Fruit fly (Drosophila melanogaster) whole organism, embryonic: Measurements from ENCODE around the gene Cyp313a5.
A peak's percentile ranks its signal among the peaks of the same experiment; 100 is the strongest.

Source experiments
- Awh ChIP-seq: fragments of 200-800 bp; sonication (Bioruptor generic); IDR thresholded peaks from 2 replicates; pipeline ENCODE4, ENCODE4 v1.3.6; 2022; ENCODE audit warnings: missing biosample characterization, missing genetic modification characterization
- BtbVII ChIP-seq: fragments of 200-800 bp; sonication (Bioruptor generic); optimal IDR thresholded peaks from 3 replicates; lab custom pipeline; 2017; ENCODE audit warnings: missing biosample characterization, mild to moderate bottlenecking, missing genetic modification characterization
- CG10147 ChIP-seq: fragments of 200-800 bp; sonication (Bioruptor generic); optimal IDR thresholded peaks from 2 replicates; lab custom pipeline; 2019; ENCODE audit warnings: missing biosample characterization, mild to moderate bottlenecking, missing genetic modification characterization, moderate library complexity
- CG10565 ChIP-seq: fragments of 200-800 bp; sonication (Bioruptor generic); optimal IDR thresholded peaks from 3 replicates; lab custom pipeline; 2016; ENCODE audit warnings: missing biosample characterization, mild to moderate bottlenecking, missing genetic modification characterization
- CG11560 ChIP-seq: fragments of 200-800 bp; sonication (Bioruptor generic); IDR thresholded peaks from 3 replicates; pipeline ENCODE4 v1.3.6; 2022; ENCODE audit warnings: missing biosample characterization, missing genetic modification characterization
- CG12219 ChIP-seq: fragments of 200-800 bp; sonication (Bioruptor generic); optimal IDR thresholded peaks from 3 replicates; lab custom pipeline; 2018; ENCODE audit warnings: missing biosample characterization, mild to moderate bottlenecking, missing genetic modification characterization
- CG13296 ChIP-seq: fragments of 200-800 bp; sonication (Bioruptor generic); optimal IDR thresholded peaks from 3 replicates; lab custom pipeline; 2018; ENCODE audit warnings: missing biosample characterization, mild to moderate bottlenecking, missing genetic modification characterization
- CG13624 ChIP-seq: fragments of 200-800 bp; sonication (Bioruptor generic); optimal IDR thresholded peaks from 2 replicates; lab custom pipeline; 2016; ENCODE audit warnings: missing biosample characterization, missing genetic modification characterization
- CG1529 ChIP-seq: fragments of 200-800 bp; sonication (Bioruptor generic); optimal IDR thresholded peaks from 3 replicates; lab custom pipeline; 2018; ENCODE audit warnings: missing biosample characterization, missing genetic modification characterization
- CG15601 ChIP-seq: fragments of 200-800 bp; sonication (Bioruptor generic); optimal IDR thresholded peaks from 3 replicates; lab custom pipeline; 2019; ENCODE audit warnings: missing biosample characterization, mild to moderate bottlenecking, missing genetic modification characterization, moderate library complexity
- CG16779 ChIP-seq: fragments of 200-800 bp; sonication (Bioruptor generic); IDR thresholded peaks from 2 replicates; pipeline ENCODE4 v1.3.6; 2022; ENCODE audit warnings: missing biosample characterization, missing genetic modification characterization
- CG17385 ChIP-seq: fragments of 200-800 bp; sonication (Bioruptor generic); optimal IDR thresholded peaks from 3 replicates; lab custom pipeline; 2018; ENCODE audit warnings: missing biosample characterization, mild to moderate bottlenecking, missing genetic modification characterization
- CG1832 ChIP-seq: fragments of 200-800 bp; sonication (Bioruptor generic); optimal IDR thresholded peaks from 2 replicates; lab custom pipeline; 2017; ENCODE audit warnings: missing biosample characterization, mild to moderate bottlenecking, missing genetic modification characterization, inconsistent platforms
- CG4328 ChIP-seq: fragments of 200-800 bp; sonication (Bioruptor generic); optimal IDR thresholded peaks from 3 replicates; lab custom pipeline; 2017; ENCODE audit warnings: missing biosample characterization, missing genetic modification reagents, missing genetic modification characterization
- CG4854 ChIP-seq: fragments of 200-800 bp; sonication (Bioruptor generic); optimal IDR thresholded peaks from 2 replicates; lab custom pipeline; 2016; ENCODE audit warnings: missing biosample characterization, missing genetic modification characterization, inconsistent platforms
- CG6254 ChIP-seq: fragments of 200-800 bp; sonication (Bioruptor generic); optimal IDR thresholded peaks from 3 replicates; lab custom pipeline; 2017; ENCODE audit warnings: mild to moderate bottlenecking, missing biosample characterization, missing genetic modification reagents, missing genetic modification characterization
- CG6791 ChIP-seq: fragments of 200-800 bp; sonication (Bioruptor generic); IDR thresholded peaks from 3 replicates; pipeline ENCODE4 v1.3.6; 2022; ENCODE audit warnings: missing biosample characterization, missing genetic modification characterization; ENCODE audit not compliant: partially characterized antibody
- CG7372 ChIP-seq: fragments of 200-800 bp; sonication (Bioruptor generic); IDR thresholded peaks from 2 replicates; pipeline ENCODE4 v1.3.6; 2022; ENCODE audit warnings: missing biosample characterization, missing genetic modification characterization
- CG7928 ChIP-seq: fragments of 200-800 bp; sonication (Bioruptor generic); optimal IDR thresholded peaks from 2 replicates; lab custom pipeline; 2017; ENCODE audit warnings: missing biosample characterization, mild to moderate bottlenecking, missing genetic modification characterization
- CTCF ChIP-seq: fragments of 200-800 bp; sonication (Bioruptor generic); optimal IDR thresholded peaks from 2 replicates; lab custom pipeline; 2017; ENCODE audit warnings: missing biosample characterization, mild to moderate bottlenecking, missing genetic modification characterization, moderate library complexity
- CrebB ChIP-seq: fragments of 200-800 bp; sonication (Bioruptor generic); optimal IDR thresholded peaks from 3 replicates; lab custom pipeline; 2018; ENCODE audit warnings: missing biosample characterization, mild to moderate bottlenecking, missing genetic modification characterization
- D19A ChIP-seq: fragments of 200-800 bp; optimal IDR thresholded peaks from 3 replicates; lab custom pipeline; 2019; ENCODE audit warnings: missing biosample characterization, mild to moderate bottlenecking, missing genetic modification characterization, moderate library complexity
- Dip3 ChIP-seq: fragments of 200-800 bp; sonication (Bioruptor generic); optimal IDR thresholded peaks from 3 replicates; lab custom pipeline; 2016; ENCODE audit warnings: missing biosample characterization, missing genetic modification characterization
- Fer3 ChIP-seq: fragments of 200-800 bp; sonication (Bioruptor generic); optimal IDR thresholded peaks from 2 replicates; lab custom pipeline; 2018; ENCODE audit warnings: missing biosample characterization, mild to moderate bottlenecking, missing genetic modification characterization, moderate library complexity
- H2.0 ChIP-seq: fragments of 200-800 bp; sonication (Bioruptor generic); IDR thresholded peaks from 2 replicates; pipeline ENCODE4 v1.3.6; 2022; ENCODE audit warnings: missing biosample characterization, missing genetic modification characterization
- HHEX ChIP-seq: fragments of 200-800 bp; sonication (Bioruptor generic); optimal IDR thresholded peaks from 3 replicates; lab custom pipeline; 2017; ENCODE audit warnings: missing biosample characterization, mild to moderate bottlenecking, missing genetic modification characterization, missing genetic modification reagents
- Lpt ChIP-seq: fragments of >200 bp; optimal IDR thresholded peaks from 2 replicates; lab custom pipeline; 2018; ENCODE audit warnings: missing biosample characterization, missing genetic modification characterization
- MBD-R2 ChIP-seq: fragments of 200-800 bp; sonication (Bioruptor generic); IDR thresholded peaks from 2 replicates; pipeline ENCODE4 v1.3.6; 2022; ENCODE audit warnings: missing biosample characterization, missing genetic modification characterization
- MTF-1 ChIP-seq: fragments of 200-800 bp; sonication (Bioruptor generic); optimal IDR thresholded peaks from 2 replicates; lab custom pipeline; 2018; ENCODE audit warnings: missing biosample characterization, mild to moderate bottlenecking, missing genetic modification characterization, borderline replicate concordance
- NC2α ChIP-seq: fragments of 200-800 bp; sonication (Bioruptor generic); optimal IDR thresholded peaks from 2 replicates; lab custom pipeline; 2016; ENCODE audit warnings: missing biosample characterization, missing genetic modification characterization
- Sry-δ ChIP-seq: fragments of 200-800 bp; sonication (Bioruptor generic); optimal IDR thresholded peaks from 2 replicates; lab custom pipeline; 2016; ENCODE audit warnings: missing biosample characterization, missing genetic modification characterization
- TFAM ChIP-seq: fragments of 200-800 bp; sonication (Bioruptor generic); optimal IDR thresholded peaks from 2 replicates; lab custom pipeline; 2017; ENCODE audit warnings: missing biosample characterization, missing genetic modification characterization, inconsistent platforms
- abd-A ChIP-seq: fragments of 200-800 bp; sonication (Bioruptor generic); optimal IDR thresholded peaks from 3 replicates; lab custom pipeline; 2019; ENCODE audit warnings: missing biosample characterization, mild to moderate bottlenecking, missing genetic modification characterization, moderate library complexity
- bab2 ChIP-seq: fragments of 200-800 bp; sonication (Bioruptor generic); optimal IDR thresholded peaks from 2 replicates; lab custom pipeline; 2016; ENCODE audit warnings: missing biosample characterization, missing genetic modification characterization
- chinmo ChIP-seq: fragments of 200-800 bp; sonication (Bioruptor generic); IDR thresholded peaks from 4 replicates; pipeline ENCODE4 v1.3.6; 2022; ENCODE audit warnings: missing biosample characterization, missing genetic modification characterization; ENCODE audit not compliant: partially characterized antibody
- en ChIP-seq: fragments of 200-800 bp; sonication (Bioruptor generic); optimal IDR thresholded peaks from 2 replicates; lab custom pipeline; 2016; ENCODE audit warnings: missing biosample characterization, missing genetic modification characterization
- ftz-f1 ChIP-seq: fragments of 200-800 bp; sonication (Bioruptor generic); optimal IDR thresholded peaks from 2 replicates; lab custom pipeline; 2016; ENCODE audit warnings: missing biosample characterization, missing genetic modification characterization
- gcm ChIP-seq: fragments of 200-800 bp; sonication (Bioruptor generic); optimal IDR thresholded peaks from 2 replicates; lab custom pipeline; 2019; ENCODE audit warnings: missing biosample characterization, mild to moderate bottlenecking, missing genetic modification characterization, moderate library complexity
- gsb ChIP-seq: fragments of 200-800 bp; sonication (Bioruptor generic); IDR thresholded peaks from 2 replicates; pipeline ENCODE4 v1.3.6; 2022; ENCODE audit warnings: missing biosample characterization, missing genetic modification characterization
- h ChIP-seq: fragments of >200 bp; optimal IDR thresholded peaks from 2 replicates; lab custom pipeline; 2017
- ken ChIP-seq: fragments of 200-800 bp; sonication (Bioruptor generic); IDR thresholded peaks from 3 replicates; pipeline ENCODE4 v1.3.6; 2022; ENCODE audit warnings: missing biosample characterization, missing genetic modification characterization
- maf-S ChIP-seq: fragments of 200-800 bp; sonication (Bioruptor generic); optimal IDR thresholded peaks from 2 replicates; lab custom pipeline; 2016; ENCODE audit warnings: missing biosample characterization, missing genetic modification characterization
- nom ChIP-seq: fragments of 200-800 bp; sonication (Bioruptor generic); optimal IDR thresholded peaks from 2 replicates; lab custom pipeline; 2017; ENCODE audit warnings: missing biosample characterization, missing genetic modification characterization, mild to moderate bottlenecking, moderate library complexity, missing genetic modification reagents
- pb ChIP-seq: fragments of 200-800 bp; sonication (Bioruptor generic); optimal IDR thresholded peaks from 3 replicates; lab custom pipeline; 2016; ENCODE audit warnings: missing biosample characterization, missing genetic modification characterization
- psq ChIP-seq: fragments of 200-800 bp; sonication (Bioruptor generic); optimal IDR thresholded peaks from 2 replicates; lab custom pipeline; 2017; ENCODE audit warnings: missing biosample characterization, missing genetic modification characterization
- rib ChIP-seq: fragments of 200-800 bp; sonication (Bioruptor generic); IDR thresholded peaks from 2 replicates; pipeline ENCODE4 v1.3.6; 2022; ENCODE audit warnings: missing biosample characterization, missing genetic modification characterization
- salm ChIP-seq: fragments of 200-800 bp; sonication (Bioruptor generic); optimal IDR thresholded peaks from 2 replicates; lab custom pipeline; 2018; ENCODE audit warnings: missing biosample characterization, mild to moderate bottlenecking, missing genetic modification characterization
- shn ChIP-seq: fragments of 200-800 bp; sonication (Bioruptor generic); optimal IDR thresholded peaks from 3 replicates; lab custom pipeline; 2016; ENCODE audit warnings: missing biosample characterization, missing genetic modification characterization
- tll ChIP-seq, 2 experiments: fragments of 200-800 bp in 1 of 2; fragments of >200 bp in 1 of 2; sonication (Bioruptor generic) in 1 of 2; optimal IDR thresholded peaks; 2 replicates each; lab custom pipeline; 2017 to 2019; ENCODE audit warnings: missing biosample characterization in 2 of 2, missing genetic modification characterization in 2 of 2, mild to moderate bottlenecking in 1 of 2, moderate library complexity in 1 of 2
- tna ChIP-seq: fragments of 200-800 bp; sonication (Bioruptor generic); IDR thresholded peaks from 2 replicates; pipeline ENCODE4 v1.3.6; 2022; ENCODE audit warnings: missing biosample characterization, missing genetic modification characterization; ENCODE audit not compliant: partially characterized antibody
- trem ChIP-seq: fragments of 200-800 bp; optimal IDR thresholded peaks from 3 replicates; lab custom pipeline; 2019; ENCODE audit warnings: missing biosample characterization, mild to moderate bottlenecking, missing genetic modification characterization, moderate library complexity

Gene Cyp313a5

DNA sequence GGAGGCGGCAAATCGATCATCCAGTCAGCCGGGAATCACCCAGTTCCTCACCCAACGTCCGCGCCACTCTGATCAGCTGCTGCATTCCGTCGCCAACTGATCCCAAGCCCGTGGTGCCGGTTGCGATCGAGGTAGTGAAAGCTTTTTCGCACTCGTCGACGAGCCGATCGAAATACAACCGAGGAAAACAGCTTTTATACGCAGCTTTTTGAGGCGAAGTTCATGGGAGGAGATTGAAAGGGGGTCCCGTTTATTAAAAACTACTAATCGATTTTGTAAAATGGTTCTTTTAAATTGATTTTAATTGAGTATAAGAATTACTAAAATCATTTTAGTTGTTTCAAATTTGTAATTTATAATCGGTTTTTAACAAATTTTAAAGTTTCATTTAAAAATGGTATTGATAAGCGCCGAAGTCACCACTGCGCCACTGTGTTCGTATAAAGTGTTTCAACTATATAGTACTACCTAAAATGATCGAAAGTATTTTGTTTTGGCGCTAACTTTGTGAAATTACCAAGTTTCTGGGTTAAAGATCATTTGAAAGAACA lies 13.0 kb downstream of the Cyp313a5 start, which contains the start of gene CG4860 (continued):
- TF ChIP-seq D19A (tag; lab: Kevin White, UChicago) (peak; percentile 75), h (lab: Kevin White, UChicago) (no peak), bab2 (GFP tag; lab: Kevin White, UChicago) (peak; percentile 85), salm (tag; lab: Kevin White, UChicago) (peak; percentile 81), CG10565 (peak; percentile 23), MTF-1 (GFP tag; lab: Kevin White, UChicago) (no peak), en (GFP tag; lab: Kevin White, UChicago) (peak; percentile 72), CG10147 (GFP tag; lab: Kevin White, UChicago) (peak; percentile 76), Dip3 (GFP tag; lab: Kevin White, UChicago) (peak; percentile 82), CG7372 (peak; percentile 87), trem (tag; lab: Kevin White, UChicago) (peak; percentile 13), ken (GFP tag; lab: Robert Waterston, UW) (peak; percentile 87), CG15601 (tag; lab: Kevin White, UChicago) (peak; percentile 78), Sry-δ (peak; percentile 34), gsb (peak; percentile 78; the same call in 1 of the 2 replicates), pb (GFP tag; lab: Kevin White, UChicago) (peak; percentile 54), H2.0 (GFP tag; lab: Robert Waterston, UW) (peak; percentile 81), rib (peak; percentile 78), CG6791 (no peak), CG16779 (GFP tag; lab: Robert Waterston, UW) (peak; percentile 77), CG4328 (GFP tag; lab: Kevin White, UChicago) (peak; percentile 61), Lpt (GFP tag; lab: Kevin White, UChicago) (no peak), TFAM (GFP tag; lab: Kevin White, UChicago) (peak; percentile 49), CG6254 (peak; percentile 59), chinmo (GFP tag; lab: Robert Waterston, UW) (no peak), CG1832 (GFP tag; lab: Kevin White, UChicago) (no peak), CrebB (tag; lab: Kevin White, UChicago) (peak; percentile 52), abd-A (tag; lab: Kevin White, UChicago) (no peak), shn (GFP tag; lab: Kevin White, UChicago) (peak; percentile 64), CG13296 (GFP tag; lab: Kevin White, UChicago) (peak; percentile 84), psq (GFP tag; lab: Kevin White, UChicago) (peak; percentile 50), tna (GFP tag; lab: Robert Waterston, UW) (no peak), gcm (GFP tag; lab: Kevin White, UChicago) (peak; percentile 81), tll (GFP tag; optimal IDR thresholded peaks at IDR 0.05; lab: Kevin White, UChicago) (no peak), CG1529 (GFP tag; lab: Kevin White, UChicago) (peak; percentile 65), NC2α (GFP tag; lab: Kevin White, UChicago) (peak; percentile 56), BtbVII (GFP tag; lab: Kevin White, UChicago) (peak; percentile 71), Awh (GFP tag; lab: Robert Waterston, UW) (peak; percentile 69; the same call in 1 of the 2 replicates), MBD-R2 (GFP tag; lab: Robert Waterston, UW) (peak; percentile 69; the same call in 1 of the 2 replicates), ftz-f1 (GFP tag; lab: Kevin White, UChicago) (peak; percentile 56), CG4854 (GFP tag; lab: Kevin White, UChicago) (peak; percentile 64), HHEX (GFP tag; lab: Kevin White, UChicago) (peak; percentile 86), CG12219 (GFP tag; lab: Kevin White, UChicago) (peak; percentile 70), Fer3 (tag; lab: Kevin White, UChicago) (peak; percentile 88), nom (peak; percentile 49), CG13624 (GFP tag; lab: Kevin White, UChicago) (peak; percentile 87), CG11560 (tag; lab: Robert Waterston, UW) (peak; percentile 66; the same call in 2 of the 3 replicates), CG7928 (GFP tag; lab: Kevin White, UChicago) (peak; percentile 57), CG17385 (GFP tag; lab: Kevin White, UChicago) (peak; percentile 80), CTCF (no peak), maf-S (GFP tag; lab: Kevin White, UChicago) (peak; percentile 86)
